Fruit fly (Drosophila melanogaster): ENCODE results near the gene CG14683.
A peak's percentile ranks its signal among the peaks of the same experiment; 100 is the strongest.

The CG14683 gene

dm6 chr3R:10677245-10677902 is 19.1 kb upstream of the CG14683 start, which contains the start of gene CG6465:
Gene CG6465, minus strand, starts transcription at chr3R:10677251.
- no peak for TF ChIP-seq CG17801 (GFP tag; optimal IDR thresholded peaks at IDR 0.05; ENCODE audit: partially characterized antibody)

- no peak for TF ChIP-seq CG17801 (GFP tag; optimal IDR thresholded peaks at IDR 0.05; ENCODE audit: partially characterized antibody)
Measured at dm6 chr3R:10678935-10679565, 17.4 kb upstream of the CG14683 start.

- TF ChIP-seq CG17801 (GFP tag; optimal IDR thresholded peaks at IDR 0.05; ENCODE audit: partially characterized antibody), result no peak
Measured at dm6 chr3R:10679911-10680310, 16.5 kb upstream of the CG14683 start.

- peak; percentile 90 for TF ChIP-seq CG17801 (GFP tag; optimal IDR thresholded peaks at IDR 0.05; ENCODE audit: partially characterized antibody)
Measured at dm6 chr3R:10680825-10681681, 15.4 kb upstream of the CG14683 start, which contains the start of gene Phyhd1. Gene Phyhd1, minus strand, starts transcription at chr3R:10680925.

- no peak for TF ChIP-seq CG17801 (GFP tag; optimal IDR thresholded peaks at IDR 0.05; ENCODE audit: partially characterized antibody)
Measured at dm6 chr3R:10681682-10681962, 14.8 kb upstream of the CG14683 start.

- no peak for TF ChIP-seq CG17801 (GFP tag; optimal IDR thresholded peaks at IDR 0.05; ENCODE audit: partially characterized antibody)
Measured at dm6 chr3R:10683226-10683625, 13.2 kb upstream of the CG14683 start.

dm6 chr3R:10684284-10684683 is 12.2 kb upstream of the CG14683 start:
- TF ChIP-seq CG17801 (GFP tag; optimal IDR thresholded peaks at IDR 0.05; ENCODE audit: partially characterized antibody), result no peak

- TF ChIP-seq CG17801 (GFP tag; optimal IDR thresholded peaks at IDR 0.05; ENCODE audit: partially characterized antibody), result no peak
Measured at dm6 chr3R:10686307-10687094, 9.9 kb upstream of the CG14683 start, which contains the start of gene Skel. Gene Skel, plus strand, starts transcription at chr3R:10686943.

- no peak for TF ChIP-seq CG17801 (GFP tag; optimal IDR thresholded peaks at IDR 0.05; ENCODE audit: partially characterized antibody)
Measured at dm6 chr3R:10687312-10687711, 9.1 kb upstream of the CG14683 start.

dm6 chr3R:10688160-10688559 is 8.3 kb upstream of the CG14683 start:
- TF ChIP-seq CG17801 (GFP tag; optimal IDR thresholded peaks at IDR 0.05; ENCODE audit: partially characterized antibody), result no peak

dm6 chr3R:10688835-10689234 is 7.6 kb upstream of the CG14683 start:
- TF ChIP-seq CG17801 (GFP tag; optimal IDR thresholded peaks at IDR 0.05; ENCODE audit: partially characterized antibody), result no peak

dm6 chr3R:10699020-10699951 is 2.8 kb downstream of the CG14683 start:
- TF ChIP-seq CG17801 (GFP tag; optimal IDR thresholded peaks at IDR 0.05; ENCODE audit: partially characterized antibody), result no peak

- no peak for TF ChIP-seq CG17801 (GFP tag; optimal IDR thresholded peaks at IDR 0.05; ENCODE audit: partially characterized antibody)
Measured at dm6 chr3R:10700638-10701037, 4.2 kb downstream of the CG14683 start.

dm6 chr3R:10704975-10705374 is 8.5 kb downstream of the CG14683 start, which contains the start of gene CG31391:
Gene CG31391, minus strand, starts transcription at chr3R:10705075.
- TF ChIP-seq CG17801 (GFP tag; optimal IDR thresholded peaks at IDR 0.05; ENCODE audit: partially characterized antibody), result no peak

Measured in ovary, adult (tissue).